Worm (Caenorhabditis elegans): ENCODE results near the gene ZK632.2.

- no peak for TF ChIP-seq pha-4 (tag; optimal IDR thresholded peaks at IDR 0.05)
- TF ChIP-seq lin-39 (tag; optimal IDR thresholded peaks at IDR 0.05), result no peak
- TF ChIP-seq nhr-11 (tag; optimal IDR thresholded peaks at IDR 0.05), result no peak
- no peak for TF ChIP-seq unc-62 (GFP tag; optimal IDR thresholded peaks at IDR 0.05)
- TF ChIP-seq nhr-12 (tag; optimal IDR thresholded peaks at IDR 0.05), result no peak
- no peak for TF ChIP-seq nhr-43 (tag; optimal IDR thresholded peaks at IDR 0.05; ENCODE audit: poor library complexity, severe bottlenecking)
- no peak for TF ChIP-seq ama-1 (optimal IDR thresholded peaks at IDR 0.05)
- TF ChIP-seq nhr-77 (tag; optimal IDR thresholded peaks at IDR 0.05), result no peak
- TF ChIP-seq lin-15B (tag; optimal IDR thresholded peaks at IDR 0.05), result no peak
- TF ChIP-seq aly-2 (tag; optimal IDR thresholded peaks at IDR 0.05), result no peak
- no peak for TF ChIP-seq nfya-1 (tag; optimal IDR thresholded peaks at IDR 0.05; ENCODE audit: insufficient read depth)
- TF ChIP-seq nhr-25 (tag; optimal IDR thresholded peaks at IDR 0.05), result no peak
- TF ChIP-seq mdl-1 (tag; optimal IDR thresholded peaks at IDR 0.05), result no peak
Measured at ce11 chrIII:9760184-9760583, 38.7 kb upstream of the ZK632.2 start.
